Worm (Caenorhabditis elegans) whole organism, L4 larva: Measurements from ENCODE around the gene Y116A8C.44.

Source experiments
- D1046.2 ChIP-seq: fragments of 200-800 bp; sonication (Bioruptor generic); IDR thresholded peaks from 2 replicates; pipeline ENCODE4 v1.3.6; 2022; ENCODE audit warnings: missing genetic modification characterization, missing compliant biosample characterization
- F10B5.3 ChIP-seq: sonication (generic microtip); optimal IDR thresholded peaks from 2 replicates; lab custom pipeline; 2016; ENCODE audit warnings: mild to moderate bottlenecking, missing genetic modification characterization, missing compliant biosample characterization
- F26F4.8 ChIP-seq: fragments of 200-800 bp; sonication (Bioruptor generic); conservative IDR thresholded peaks from 2 replicates; pipeline ENCODE4 v1.3.6; 2022; ENCODE audit warnings: missing genetic modification characterization, missing compliant biosample characterization
- F37D6.2 ChIP-seq: sonication (generic microtip); optimal IDR thresholded peaks from 2 replicates; lab custom pipeline; 2016; ENCODE audit warnings: mild to moderate bottlenecking, missing genetic modification characterization, missing compliant biosample characterization
- F49E8.2 ChIP-seq: sonication (generic microtip); optimal IDR thresholded peaks from 2 replicates; lab custom pipeline; 2016; ENCODE audit warnings: missing compliant biosample characterization, mild to moderate bottlenecking, missing genetic modification characterization, borderline replicate concordance
- R02D3.7 ChIP-seq: fragments of 150-350 bp; sonication (generic microtip); optimal IDR thresholded peaks from 3 replicates; lab custom pipeline; 2014; ENCODE audit warnings: missing biosample characterization, missing genetic modification characterization
- Y5F2A.4 ChIP-seq: fragments of 200-800 bp; sonication (Bioruptor generic); optimal IDR thresholded peaks from 2 replicates; lab custom pipeline; 2018; ENCODE audit warnings: mild to moderate bottlenecking, missing genetic modification characterization, missing compliant biosample characterization
- Y75B8A.6 ChIP-seq: fragments of 200-800 bp; sonication (Bioruptor generic); IDR thresholded peaks from 2 replicates; pipeline ENCODE4 v1.3.6; 2022; ENCODE audit warnings: missing genetic modification reagents, missing genetic modification characterization, missing compliant biosample characterization
- ZK337.2 ChIP-seq: fragments of 200-800 bp; sonication (Bioruptor generic); IDR thresholded peaks from 2 replicates; pipeline ENCODE4 v1.3.6; 2022; ENCODE audit warnings: missing genetic modification reagents, missing genetic modification characterization, missing compliant biosample characterization
- aha-1 ChIP-seq: fragments of 150-350 bp; peaks from one replicate; lab custom pipeline; 2014; ENCODE audit warnings: missing biosample characterization, missing genetic modification characterization
- arid-1 ChIP-seq: fragments of 200-800 bp; sonication (Bioruptor generic); conservative IDR thresholded peaks from 2 replicates; pipeline ENCODE4 v1.3.6; 2022; ENCODE audit warnings: missing genetic modification reagents, missing genetic modification characterization, missing compliant biosample characterization
- ceh-20 ChIP-seq: fragments of 200-800 bp; sonication (Bioruptor generic); IDR thresholded peaks from 2 replicates; pipeline ENCODE4 v1.3.6; 2022; ENCODE audit warnings: missing genetic modification reagents, missing genetic modification characterization, missing compliant biosample characterization
- ceh-32 ChIP-seq: sonication (generic microtip); optimal IDR thresholded peaks from 2 replicates; lab custom pipeline; 2016; ENCODE audit warnings: mild to moderate bottlenecking, missing genetic modification characterization, missing compliant biosample characterization; ENCODE audit not compliant: poor library complexity
- ceh-62 ChIP-seq: sonication (generic microtip); optimal IDR thresholded peaks from 2 replicates; lab custom pipeline; 2017; ENCODE audit warnings: missing biosample characterization, missing genetic modification characterization
- ceh-82 ChIP-seq: sonication (generic microtip); optimal IDR thresholded peaks from 2 replicates; lab custom pipeline; 2017; ENCODE audit warnings: missing biosample characterization, missing genetic modification characterization
- cey-2 ChIP-seq: sonication (generic microtip); optimal IDR thresholded peaks from 3 replicates; lab custom pipeline; 2017; ENCODE audit warnings: missing genetic modification characterization, mild to moderate bottlenecking, missing compliant biosample characterization, antibody characterized with exemption, borderline replicate concordance; ENCODE audit not compliant: insufficient read depth
- egl-27 ChIP-seq: sonication (generic microtip); optimal IDR thresholded peaks from 3 replicates; lab custom pipeline; 2017; ENCODE audit warnings: missing biosample characterization, missing genetic modification reagents, missing genetic modification characterization
- gei-8 ChIP-seq: fragments of 200-800 bp; sonication (Bioruptor generic); optimal IDR thresholded peaks from 2 replicates; lab custom pipeline; 2018; ENCODE audit warnings: mild to moderate bottlenecking, missing genetic modification characterization, missing compliant biosample characterization
- hmg-1.1 ChIP-seq: fragments of 200-800 bp; sonication (Bioruptor generic); IDR thresholded peaks from 2 replicates; pipeline ENCODE4 v1.3.6; 2022; ENCODE audit warnings: missing genetic modification reagents, missing genetic modification characterization, missing compliant biosample characterization
- jun-1 ChIP-seq: fragments of 150-350 bp; optimal IDR thresholded peaks from 2 replicates; lab custom pipeline; 2014; ENCODE audit warnings: missing biosample characterization, missing genetic modification reagents, missing genetic modification characterization
- lin-1 ChIP-seq: fragments of 200-800 bp; sonication (Bioruptor generic); IDR thresholded peaks from 2 replicates; pipeline ENCODE4 v1.3.6; 2022; ENCODE audit warnings: missing genetic modification reagents, missing genetic modification characterization, missing compliant biosample characterization
- lin-13 ChIP-seq: fragments of 150-350 bp; optimal IDR thresholded peaks from 2 replicates; lab custom pipeline; 2014; ENCODE audit warnings: missing biosample characterization, missing genetic modification reagents, missing genetic modification characterization
- madf-9 ChIP-seq: fragments of 200-800 bp; sonication (Bioruptor generic); conservative IDR thresholded peaks from 2 replicates; pipeline ENCODE4 v1.3.6; 2022; ENCODE audit warnings: missing genetic modification reagents, missing genetic modification characterization, missing compliant biosample characterization
- mdl-1 ChIP-seq, 2 experiments: fragments of 150-350 bp in 1 of 2; sonication (generic microtip) in 1 of 2; optimal IDR thresholded peaks; 2 replicates each; lab custom pipeline; 2014 to 2017; ENCODE audit warnings: missing biosample characterization in 2 of 2, missing genetic modification characterization in 2 of 2
- mes-2 ChIP-seq: sonication (generic microtip); optimal IDR thresholded peaks from 2 replicates; lab custom pipeline; 2016; ENCODE audit warnings: missing genotype, mild to moderate bottlenecking, missing genetic modification characterization, missing compliant biosample characterization; ENCODE audit not compliant: poor library complexity, severe bottlenecking
- mxl-2 ChIP-seq: fragments of 200-800 bp; sonication (Bioruptor generic); conservative IDR thresholded peaks from 2 replicates; pipeline ENCODE4 v1.3.6; 2022; ENCODE audit warnings: missing genetic modification reagents, missing genetic modification characterization, missing compliant biosample characterization
- mxl-3 ChIP-seq: fragments of 200-800 bp; sonication (Bioruptor generic); optimal IDR thresholded peaks from 2 replicates; lab custom pipeline; 2018; ENCODE audit warnings: mild to moderate bottlenecking, missing genetic modification characterization, missing compliant biosample characterization
- nhr-28 ChIP-seq: fragments of 150-350 bp; optimal IDR thresholded peaks from 2 replicates; lab custom pipeline; 2014; ENCODE audit warnings: missing biosample characterization, missing genetic modification characterization
- nhr-76 ChIP-seq: fragments of 150-350 bp; optimal IDR thresholded peaks from 2 replicates; lab custom pipeline; 2014; ENCODE audit warnings: missing biosample characterization, missing genetic modification characterization
- rbr-2 ChIP-seq: sonication (generic microtip); optimal IDR thresholded peaks from 2 replicates; lab custom pipeline; 2016; ENCODE audit warnings: missing genotype, missing genetic modification characterization, missing compliant biosample characterization
- saeg-2 ChIP-seq: fragments of 200-800 bp; sonication (Bioruptor generic); IDR thresholded peaks from 2 replicates; pipeline ENCODE4 v1.3.6; 2022; ENCODE audit warnings: missing genetic modification reagents, missing genetic modification characterization, missing compliant biosample characterization
- skn-1 ChIP-seq: fragments of 150-350 bp; optimal IDR thresholded peaks from 2 replicates; lab custom pipeline; 2014; ENCODE audit warnings: missing biosample characterization, missing genetic modification characterization
- snpc-1.2 ChIP-seq: fragments of 200-800 bp; sonication (Bioruptor generic); IDR thresholded peaks from 2 replicates; pipeline ENCODE4 v1.3.6; 2022; ENCODE audit warnings: missing genetic modification reagents, missing genetic modification characterization, missing compliant biosample characterization
- snpc-4 ChIP-seq: fragments of 150-350 bp; optimal IDR thresholded peaks from 2 replicates; lab custom pipeline; 2014; ENCODE audit warnings: missing biosample characterization, missing genetic modification characterization
- spr-3 ChIP-seq: fragments of 200-800 bp; sonication (Bioruptor generic); optimal IDR thresholded peaks from 2 replicates; lab custom pipeline; 2018; ENCODE audit warnings: mild to moderate bottlenecking, missing genetic modification characterization, missing compliant biosample characterization
- tag-97 ChIP-seq: fragments of 200-800 bp; sonication (Bioruptor generic); IDR thresholded peaks from 2 replicates; pipeline ENCODE4 v1.3.6; 2022; ENCODE audit warnings: missing genetic modification characterization, missing compliant biosample characterization
- unc-39 ChIP-seq: sonication (generic microtip); optimal IDR thresholded peaks from 2 replicates; lab custom pipeline; 2017; ENCODE audit warnings: missing biosample characterization, missing genetic modification characterization
- unc-62 ChIP-seq, 3 experiments: fragments of 150-350 bp in 1 of 3; sonication (generic microtip); optimal IDR thresholded peaks in 2 of 3; peaks in 1 of 3; 1 replicate in 1 of 3; 2 replicates in 2 of 3; lab custom pipeline; 2014 to 2017; ENCODE audit warnings: missing biosample characterization in 3 of 3, missing genetic modification characterization in 3 of 3, missing genetic modification reagents in 3 of 3, missing genotype in 1 of 3
- vab-7 ChIP-seq: fragments of 200-800 bp; sonication (Bioruptor generic); IDR thresholded peaks from 2 replicates; pipeline ENCODE4 v1.3.6; 2022; ENCODE audit warnings: missing genetic modification reagents, missing genetic modification characterization, missing compliant biosample characterization
- zfp-2 ChIP-seq: sonication (generic microtip); optimal IDR thresholded peaks from 2 replicates; lab custom pipeline; 2016; ENCODE audit warnings: mild to moderate bottlenecking, missing genetic modification characterization, missing compliant biosample characterization
- zfp-3 ChIP-seq: fragments of 200-800 bp; sonication (Bioruptor generic); conservative IDR thresholded peaks from 2 replicates; pipeline ENCODE4 v1.3.6; 2022; ENCODE audit warnings: missing genetic modification reagents, missing genetic modification characterization, missing compliant biosample characterization
- zip-11 ChIP-seq: fragments of 200-800 bp; sonication (Bioruptor generic); IDR thresholded peaks from 2 replicates; pipeline ENCODE4 v1.3.6; 2022; ENCODE audit warnings: missing genetic modification characterization, missing compliant biosample characterization
- ztf-11 ChIP-seq: fragments of 150-350 bp; optimal IDR thresholded peaks from 2 replicates; lab custom pipeline; 2014; ENCODE audit warnings: missing biosample characterization, missing genetic modification characterization
- ztf-7 ChIP-seq: fragments of 150-350 bp; optimal IDR thresholded peaks from 2 replicates; lab custom pipeline; 2014; ENCODE audit warnings: missing biosample characterization, missing genetic modification characterization

Y116A8C.44 gene

ce11 chrIV:17040618-17041017 is 17.3 kb downstream of the Y116A8C.44 start, which contains the start of gene Y116A8C.20:
Gene Y116A8C.20 (plus strand): TSS chrIV:17040918.
- TF ChIP-seq snpc-4 (no peak), ceh-62 (tag; lab: Kevin White, UChicago) (no peak), F10B5.3 (no peak), zfp-2 (no peak), gei-8 (no peak), ztf-11 (tag; lab: Kevin White, UChicago) (no peak), rbr-2 (tag; lab: Kevin White, UChicago) (no peak), R02D3.7 (tag; lab: Kevin White, UChicago) (no peak), ZK337.2 (no peak), aha-1 (tag; lab: Kevin White, UChicago) (no peak), saeg-2 (GFP tag; lab: Robert Waterston, UW) (no peak), arid-1 (GFP tag; lab: Robert Waterston, UW) (no peak), ztf-7 (tag; lab: Kevin White, UChicago) (no peak), ceh-82 (tag; lab: Kevin White, UChicago) (no peak), lin-13 (GFP tag; lab: Kevin White, UChicago) (no peak), hmg-1.1 (no peak), vab-7 (GFP tag; lab: Robert Waterston, UW) (no peak), Y75B8A.6 (no peak), egl-27 (no peak)

ce11 chrIV:17039545-17039944 is 18.4 kb downstream of the Y116A8C.44 start, which contains the start of gene Y116A8C.19:
Gene Y116A8C.19 (minus strand): TSS chrIV:17039645.
- TF ChIP-seq F49E8.2 (tag; lab: Kevin White, UChicago) (no peak), unc-62 (GFP tag; optimal IDR thresholded peaks at IDR 0.05 in 1 of 2; lab: Kevin White, UChicago) (peak in 1 of 2 experiments; percentile 62), unc-62 (tag; optimal IDR thresholded peaks at IDR 0.05; lab: Kevin White, UChicago) (no peak)

ce11 chrIV:17030494-17030893 is 27.4 kb downstream of the Y116A8C.44 start, which contains the start of gene nhr-229:
Gene nhr-229 (minus strand): TSS chrIV:17030594.
- TF ChIP-seq gei-8 (no peak), ZK337.2 (no peak), jun-1 (no peak), mes-2 (no peak), snpc-1.2 (GFP tag; lab: Robert Waterston, UW) (no peak), R02D3.7 (tag; lab: Kevin White, UChicago) (no peak), Y5F2A.4 (GFP tag; lab: Kevin White, UChicago) (no peak), nhr-76 (tag; lab: Kevin White, UChicago) (no peak), F10B5.3 (no peak), tag-97 (GFP tag; lab: Robert Waterston, UW) (no peak), unc-39 (tag; lab: Kevin White, UChicago) (no peak), mdl-1 (tag; optimal IDR thresholded peaks at IDR 0.05; lab: Kevin White, UChicago) (no peak)
- TF ChIP-seq, all 104 proteins: peak for 0

ce11 chrIV:17026568-17026967 is 31.4 kb downstream of the Y116A8C.44 start:
- TF ChIP-seq snpc-1.2 (GFP tag; lab: Robert Waterston, UW), result peak; percentile 72
- no peak for TF ChIP-seq ceh-82 (tag; lab: Kevin White, UChicago)
- TF ChIP-seq spr-3 (GFP tag; lab: Kevin White, UChicago), result no peak
- TF ChIP-seq ZK337.2, result no peak
- no peak for TF ChIP-seq zip-11 (GFP tag; lab: Robert Waterston, UW)
- no peak for TF ChIP-seq D1046.2 (GFP tag; lab: Robert Waterston, UW)
- no peak for TF ChIP-seq cey-2
- TF ChIP-seq nhr-28 (tag; lab: Kevin White, UChicago), result no peak

- TF ChIP-seq lin-1 (GFP tag; lab: Robert Waterston, UW), result no peak
- TF ChIP-seq F26F4.8 (GFP tag; lab: Robert Waterston, UW), result no peak
- TF ChIP-seq unc-39 (tag; lab: Kevin White, UChicago), result no peak
- no peak for TF ChIP-seq egl-27
- no peak for TF ChIP-seq skn-1
- no peak for TF ChIP-seq ceh-62 (tag; lab: Kevin White, UChicago)
- TF ChIP-seq F37D6.2 (tag; lab: Kevin White, UChicago), result no peak
- no peak for TF ChIP-seq ceh-32 (tag; lab: Kevin White, UChicago)
- TF ChIP-seq mxl-3, result no peak
- no peak for TF ChIP-seq mxl-2 (GFP tag; lab: Robert Waterston, UW)
- TF ChIP-seq ceh-20 (GFP tag; lab: Robert Waterston, UW), result no peak
- TF ChIP-seq D1046.2 (GFP tag; lab: Robert Waterston, UW), result no peak
- TF ChIP-seq zfp-3 (GFP tag; lab: Robert Waterston, UW), result no peak
- no peak for TF ChIP-seq gei-8
- no peak for TF ChIP-seq vab-7 (GFP tag; lab: Robert Waterston, UW)
- no peak for TF ChIP-seq ztf-7 (tag; lab: Kevin White, UChicago)
- no peak for TF ChIP-seq madf-9 (GFP tag; lab: Robert Waterston, UW)
Observed at ce11 chrIV:17025017-17025416, 32.9 kb downstream of the Y116A8C.44 start, which contains the start of gene dct-13. Gene dct-13 (minus strand): TSS chrIV:17025117.
